Worm (Caenorhabditis elegans) whole organism, young adult: Measurements from ENCODE around the gene K09E4.4.
A peak's percentile ranks its signal among the peaks of the same experiment; 100 is the strongest.

Experiments
- B0035.1 ChIP-seq: sonication (generic microtip); optimal IDR thresholded peaks from 2 replicates; lab custom pipeline; 2016; ENCODE audit warnings: missing genetic modification characterization, mild to moderate bottlenecking, missing compliant biosample characterization, missing genotype, missing genetic modification reagents
- C17E4.6 ChIP-seq: fragments of 200-800 bp; sonication (Bioruptor generic); IDR thresholded peaks from 2 replicates; pipeline ENCODE4 v1.3.6; 2022; ENCODE audit warnings: missing genetic modification reagents, missing genetic modification characterization, missing compliant biosample characterization
- F22D6.2 ChIP-seq: sonication (generic microtip); optimal IDR thresholded peaks from 2 replicates; lab custom pipeline; 2016; ENCODE audit warnings: mild to moderate bottlenecking, missing genetic modification characterization, missing compliant biosample characterization
- F23B12.7 ChIP-seq: sonication (generic microtip); optimal IDR thresholded peaks from 2 replicates; lab custom pipeline; 2017; ENCODE audit warnings: missing genetic modification characterization, mild to moderate bottlenecking, missing compliant biosample characterization, antibody characterized with exemption, moderate library complexity; ENCODE audit not compliant: insufficient read depth
- F33H1.4 ChIP-seq: fragments of 200-800 bp; sonication (Bioruptor generic); IDR thresholded peaks from 2 replicates; pipeline ENCODE4 v1.3.6; 2022; ENCODE audit warnings: missing genetic modification reagents, missing genetic modification characterization, missing compliant biosample characterization
- F39B2.1 ChIP-seq: fragments of 200-800 bp; sonication (Bioruptor generic); IDR thresholded peaks from 2 replicates; pipeline ENCODE4 v1.3.6; 2022; ENCODE audit warnings: missing genetic modification reagents, missing genetic modification characterization, missing compliant biosample characterization
- F57A8.1 ChIP-seq: fragments of 200-800 bp; sonication (Bioruptor generic); optimal IDR thresholded peaks from 2 replicates; lab custom pipeline; 2018; ENCODE audit warnings: mild to moderate bottlenecking, missing genetic modification characterization, moderate library complexity, missing compliant biosample characterization
- K12H6.12 ChIP-seq: fragments of 200-800 bp; sonication (Bioruptor generic); optimal IDR thresholded peaks from 2 replicates; lab custom pipeline; 2018; ENCODE audit warnings: mild to moderate bottlenecking, missing genetic modification characterization, missing compliant biosample characterization
- T26A5.8 ChIP-seq: sonication (generic microtip); optimal IDR thresholded peaks from 2 replicates; lab custom pipeline; 2016; ENCODE audit warnings: missing genetic modification characterization, missing compliant biosample characterization
- Y53G8AR.9 ChIP-seq: fragments of 200-800 bp; sonication (Bioruptor generic); conservative IDR thresholded peaks from 2 replicates; pipeline ENCODE4 v1.3.6; 2022; ENCODE audit warnings: missing genetic modification reagents, missing genetic modification characterization, missing compliant biosample characterization
- Y56A3A.18 ChIP-seq: fragments of 200-800 bp; sonication (Bioruptor generic); IDR thresholded peaks from 2 replicates; pipeline ENCODE4 v1.3.6; 2022; ENCODE audit warnings: missing genetic modification reagents, missing genetic modification characterization, missing compliant biosample characterization
- Y95B8A.8 ChIP-seq: fragments of 200-800 bp; sonication (Bioruptor generic); IDR thresholded peaks from 2 replicates; pipeline ENCODE4 v1.3.6; 2022; ENCODE audit warnings: missing genetic modification reagents, missing genetic modification characterization, missing compliant biosample characterization
- akir-1 ChIP-seq: fragments of 200-800 bp; sonication (Bioruptor generic); optimal IDR thresholded peaks from 2 replicates; lab custom pipeline; 2018; ENCODE audit warnings: mild to moderate bottlenecking, missing genetic modification characterization, moderate library complexity, missing compliant biosample characterization
- aptf-2 ChIP-seq: fragments of 200-800 bp; sonication (Bioruptor generic); conservative IDR thresholded peaks from 2 replicates; pipeline ENCODE4 v1.3.6; 2022; ENCODE audit warnings: missing genetic modification reagents, missing genetic modification characterization, missing compliant biosample characterization
- attf-3 ChIP-seq: fragments of 200-800 bp; sonication (Bioruptor generic); conservative IDR thresholded peaks from 2 replicates; pipeline ENCODE4 v1.3.6; 2022; ENCODE audit warnings: missing genetic modification reagents, missing genetic modification characterization, missing compliant biosample characterization
- attf-6 ChIP-seq: fragments of 200-800 bp; sonication (Bioruptor generic); IDR thresholded peaks from 2 replicates; pipeline ENCODE4 v1.3.6; 2022; ENCODE audit warnings: missing genetic modification reagents, missing genetic modification characterization, missing compliant biosample characterization
- cebp-1 ChIP-seq, 2 experiments: fragments of 200-800 bp in 1 of 2; sonication (Bioruptor generic) in 1 of 2; sonication (generic microtip) in 1 of 2; IDR thresholded peaks in 1 of 2; optimal IDR thresholded peaks in 1 of 2; 2 replicates each; pipeline versions ENCODE4 v1.3.6 to Lab custom; 2017 to 2022; ENCODE audit warnings: missing compliant biosample characterization in 2 of 2, missing genetic modification characterization in 2 of 2, mild to moderate bottlenecking in 1 of 2, missing genetic modification reagents in 1 of 2, moderate library complexity in 1 of 2
- ceh-100 ChIP-seq: fragments of 200-800 bp; sonication (Bioruptor generic); IDR thresholded peaks from 2 replicates; pipeline ENCODE4 v1.3.6; 2022; ENCODE audit warnings: missing genetic modification reagents, missing genetic modification characterization, missing compliant biosample characterization
- ceh-91 ChIP-seq: fragments of 200-800 bp; sonication (Bioruptor generic); IDR thresholded peaks from 2 replicates; pipeline ENCODE4 v1.3.6; 2022; ENCODE audit warnings: missing genetic modification reagents, missing genetic modification characterization, missing compliant biosample characterization
- die-1 ChIP-seq: sonication (generic microtip); optimal IDR thresholded peaks from 2 replicates; lab custom pipeline; 2016; ENCODE audit warnings: missing genotype, mild to moderate bottlenecking, missing genetic modification characterization, missing compliant biosample characterization
- hlh-12 ChIP-seq: sonication (generic microtip); optimal IDR thresholded peaks from 2 replicates; lab custom pipeline; 2016; ENCODE audit warnings: missing genetic modification characterization, missing compliant biosample characterization
- lag-1 ChIP-seq: fragments of 200-800 bp; sonication (Bioruptor generic); IDR thresholded peaks from 2 replicates; pipeline ENCODE4 v1.3.6; 2022; ENCODE audit warnings: missing genetic modification reagents, missing genetic modification characterization, missing compliant biosample characterization
- let-526 ChIP-seq: fragments of 200-800 bp; sonication (Bioruptor generic); IDR thresholded peaks from 2 replicates; pipeline ENCODE4 v1.3.6; 2022; ENCODE audit warnings: missing genetic modification reagents, missing genetic modification characterization, missing compliant biosample characterization
- lin-35 ChIP-seq, 3 experiments: fragments of 150-350 bp in 2 of 3; sonication (generic microtip) in 1 of 3; optimal IDR thresholded peaks; 2 replicates each; lab custom pipeline; 2014 to 2018; ENCODE audit warnings: missing biosample characterization in 3 of 3, missing genetic modification characterization in 3 of 3, missing genetic modification reagents in 3 of 3
- lin-54 ChIP-seq: fragments of 200-800 bp; sonication (Bioruptor generic); optimal IDR thresholded peaks from 2 replicates; lab custom pipeline; 2018; ENCODE audit warnings: mild to moderate bottlenecking, missing genetic modification characterization, missing compliant biosample characterization
- lsl-1 ChIP-seq: fragments of 200-800 bp; sonication (Bioruptor generic); optimal IDR thresholded peaks from 2 replicates; lab custom pipeline; 2018; ENCODE audit warnings: mild to moderate bottlenecking, missing genetic modification characterization, moderate library complexity, missing compliant biosample characterization
- lsy-27 ChIP-seq: sonication (generic microtip); optimal IDR thresholded peaks from 2 replicates; lab custom pipeline; 2017; ENCODE audit warnings: missing genetic modification characterization, mild to moderate bottlenecking, missing compliant biosample characterization, antibody characterized with exemption, missing genotype, borderline replicate concordance; ENCODE audit not compliant: insufficient read depth
- madf-8 ChIP-seq: fragments of 200-800 bp; sonication (Bioruptor generic); conservative IDR thresholded peaks from 2 replicates; pipeline ENCODE4 v1.3.6; 2022; ENCODE audit warnings: missing genetic modification reagents, missing genetic modification characterization, missing compliant biosample characterization
- mel-28 ChIP-seq: sonication (generic microtip); optimal IDR thresholded peaks from 2 replicates; lab custom pipeline; 2016; ENCODE audit warnings: borderline replicate concordance, mild to moderate bottlenecking, missing genetic modification characterization, missing compliant biosample characterization
- nfyb-1 ChIP-seq: fragments of 200-800 bp; sonication (Bioruptor generic); IDR thresholded peaks from 2 replicates; pipeline ENCODE4 v1.3.6; 2022; ENCODE audit warnings: missing genetic modification reagents, missing genetic modification characterization, missing compliant biosample characterization
- nhr-120 ChIP-seq: fragments of 200-800 bp; sonication (Bioruptor generic); IDR thresholded peaks from 2 replicates; pipeline ENCODE4 v1.3.6; 2022; ENCODE audit warnings: missing genetic modification characterization, missing compliant biosample characterization
- nhr-179 ChIP-seq: sonication (generic microtip); optimal IDR thresholded peaks from 2 replicates; lab custom pipeline; 2016; ENCODE audit warnings: mild to moderate bottlenecking, missing genetic modification characterization, missing compliant biosample characterization
- nhr-27 ChIP-seq: fragments of 200-800 bp; sonication (Bioruptor generic); optimal IDR thresholded peaks from 2 replicates; lab custom pipeline; 2018; ENCODE audit warnings: mild to moderate bottlenecking, missing genetic modification characterization, moderate library complexity, missing compliant biosample characterization
- nhr-80 ChIP-seq: sonication (generic microtip); optimal IDR thresholded peaks from 2 replicates; lab custom pipeline; 2016; ENCODE audit warnings: missing genetic modification characterization, missing compliant biosample characterization
- pha-4 ChIP-seq: fragments of 150-350 bp; sonication (generic microtip); optimal IDR thresholded peaks from 2 replicates; lab custom pipeline; 2014; ENCODE audit warnings: missing biosample characterization, missing genetic modification reagents, missing genetic modification characterization
- rpc-1 ChIP-seq, 2 experiments: fragments of 150-350 bp in 1 of 2; sonication (generic microtip) in 1 of 2; optimal IDR thresholded peaks; 2 replicates each; lab custom pipeline; 2014 to 2018; ENCODE audit warnings: missing biosample characterization in 1 of 2, missing genetic modification characterization in 1 of 2, missing genetic modification reagents in 1 of 2, missing genotype in 1 of 2
- sdz-38 ChIP-seq: sonication (generic microtip); optimal IDR thresholded peaks from 2 replicates; lab custom pipeline; 2016; ENCODE audit warnings: missing genotype, missing genetic modification characterization, missing compliant biosample characterization
- snpc-1.3 ChIP-seq: sonication (generic microtip); optimal IDR thresholded peaks from 2 replicates; lab custom pipeline; 2017; ENCODE audit warnings: missing genetic modification characterization, mild to moderate bottlenecking, missing compliant biosample characterization, antibody characterized with exemption, moderate library complexity, missing genotype, missing genetic modification reagents; ENCODE audit not compliant: insufficient read depth
- snpc-4 ChIP-seq, 5 experiments: fragments of 150-350 bp in 1 of 5; sonication (generic microtip) in 4 of 5; optimal IDR thresholded peaks; 2 replicates each; lab custom pipeline; 2014 to 2018; ENCODE audit warnings: missing genetic modification characterization in 5 of 5, missing biosample characterization in 3 of 5, antibody characterized with exemption in 2 of 5, mild to moderate bottlenecking in 2 of 5, missing compliant biosample characterization in 2 of 5, missing genotype in 2 of 5, moderate library complexity in 2 of 5, missing genetic modification reagents in 1 of 5
- somi-1 ChIP-seq: fragments of 200-800 bp; sonication (Bioruptor generic); optimal IDR thresholded peaks from 2 replicates; lab custom pipeline; 2018; ENCODE audit warnings: mild to moderate bottlenecking, missing genetic modification characterization, missing compliant biosample characterization
- tbp1 ChIP-seq: fragments of 200-800 bp; sonication (Bioruptor generic); optimal IDR thresholded peaks from 2 replicates; lab custom pipeline; 2018; ENCODE audit warnings: mild to moderate bottlenecking, missing genetic modification characterization, missing compliant biosample characterization
- tbx-9 ChIP-seq: sonication (generic microtip); optimal IDR thresholded peaks from 2 replicates; lab custom pipeline; 2016; ENCODE audit warnings: borderline replicate concordance, missing genetic modification characterization, inconsistent platforms, missing compliant biosample characterization
- unc-62 ChIP-seq: fragments of 150-350 bp; optimal IDR thresholded peaks from 2 replicates; lab custom pipeline; 2014; ENCODE audit warnings: missing biosample characterization, missing genetic modification reagents, missing genetic modification characterization
- xnd-1 ChIP-seq: sonication (generic microtip); optimal IDR thresholded peaks from 2 replicates; lab custom pipeline; 2016; ENCODE audit warnings: missing genotype, missing genetic modification reagents, missing genetic modification characterization, missing compliant biosample characterization
- ztf-26 ChIP-seq: sonication (generic microtip); optimal IDR thresholded peaks from 2 replicates; lab custom pipeline; 2017; ENCODE audit warnings: missing genetic modification characterization, missing compliant biosample characterization
- ztf-3 ChIP-seq: fragments of 200-800 bp; sonication (Bioruptor generic); optimal IDR thresholded peaks from 2 replicates; lab custom pipeline; 2018; ENCODE audit warnings: mild to moderate bottlenecking, missing genetic modification characterization, missing compliant biosample characterization

K09E4.4 gene

ce11 chrII:14154357-14154756 is 32.4 kb upstream of the K09E4.4 start, which contains the start of gene Y48B6A.1 (continued):
- TF ChIP-seq nfyb-1 (GFP tag; lab: Robert Waterston, UW) (0 out of 2 replicates have a peak, but pooled peaks have one; percentile 40), die-1 (peak; percentile 2), K12H6.12 (tag; lab: Kevin White, UChicago) (peak; percentile 91), Y53G8AR.9 (GFP tag; lab: Robert Waterston, UW) (peak; percentile 93), nhr-179 (tag; lab: Kevin White, UChicago) (no peak), lsy-27 (tag; lab: Kevin White, UChicago) (no peak), rpc-1 (optimal IDR thresholded peaks at IDR 0.05; lab: Kevin White, UChicago) (no peak), rpc-1 (tag; optimal IDR thresholded peaks at IDR 0.05; lab: Kevin White, UChicago) (peak; percentile 3), F39B2.1 (GFP tag; lab: Robert Waterston, UW) (no peak), nhr-80 (peak; percentile 84), nhr-27 (no peak), lsl-1 (peak; percentile 93), xnd-1 (tag; lab: Kevin White, UChicago) (peak; percentile 35), attf-6 (GFP tag; lab: Robert Waterston, UW) (0 out of 2 replicates have a peak, but pooled peaks have one; percentile 32), tbp1 (peak; percentile 67), lin-35 (GFP tag; optimal IDR thresholded peaks at IDR 0.05; lab: Kevin White, UChicago) (peak in 2 of 3 experiments; percentile 39 to 90), ztf-26 (tag; lab: Kevin White, UChicago) (peak; percentile 56), Y56A3A.18 (GFP tag; lab: Robert Waterston, UW) (0 out of 2 replicates have a peak, but pooled peaks have one; percentile 23), B0035.1 (tag; lab: Kevin White, UChicago) (no peak), nhr-120 (no peak), lin-54 (GFP tag; lab: Kevin White, UChicago) (peak; percentile 87), snpc-1.3 (tag; lab: Kevin White, UChicago) (peak; percentile 82), let-526 (GFP tag; lab: Robert Waterston, UW) (peak; percentile 91), F23B12.7 (tag; lab: Kevin White, UChicago) (peak; percentile 93), mel-28 (tag; lab: Kevin White, UChicago) (no peak), madf-8 (GFP tag; lab: Robert Waterston, UW) (peak; percentile 68), aptf-2 (GFP tag; lab: Robert Waterston, UW) (peak; percentile 88), C17E4.6 (GFP tag; lab: Robert Waterston, UW) (0 out of 2 replicates have a peak, but pooled peaks have one; percentile 20), ceh-91 (GFP tag; lab: Robert Waterston, UW) (peak; percentile 87), unc-62 (GFP tag; lab: Kevin White, UChicago) (no peak), Y95B8A.8 (GFP tag; lab: Robert Waterston, UW) (peak; percentile 91), ceh-100 (peak; percentile 89), sdz-38 (tag; lab: Kevin White, UChicago) (no peak), attf-3 (GFP tag; lab: Robert Waterston, UW) (peak; percentile 66), lag-1 (peak; percentile 69; the same call in 1 of the 2 replicates), cebp-1 (GFP tag; IDR thresholded peaks at IDR 0.05; lab: Robert Waterston, UW) (peak; percentile 81), cebp-1 (tag; optimal IDR thresholded peaks at IDR 0.05; lab: Kevin White, UChicago) (peak; percentile 88), F22D6.2 (tag; lab: Kevin White, UChicago) (peak; percentile 38), tbx-9 (no peak), T26A5.8 (tag; lab: Kevin White, UChicago) (no peak), snpc-4 (GFP tag; optimal IDR thresholded peaks at IDR 0.05; lab: Kevin White, UChicago) (peak; percentile 49), snpc-4 (tag; optimal IDR thresholded peaks at IDR 0.05; lab: Kevin White, UChicago) (peak; percentile 73 to 90 (median 78)), somi-1 (GFP tag; lab: Kevin White, UChicago) (peak; percentile 32), akir-1 (no peak), hlh-12 (tag; lab: Kevin White, UChicago) (no peak), ztf-3 (no peak), F33H1.4 (GFP tag; lab: Robert Waterston, UW) (peak; percentile 76), pha-4 (tag; lab: Kevin White, UChicago) (peak; percentile 29), F57A8.1 (GFP tag; lab: Kevin White, UChicago) (peak; percentile 36)
